Worm (Caenorhabditis elegans): ENCODE measurements around the gene cpz-2.
A peak's percentile ranks its signal among the peaks of the same experiment; 100 is the strongest.

The cpz-2 gene

ce11 chrV:13406032-13406431, 25.0 kb downstream of the cpz-2 start, which contains the start of gene cutl-1:
Gene cutl-1, minus strand, starts transcription at chrV:13406114.
- TF ChIP-seq lsy-2 (tag; optimal IDR thresholded peaks at IDR 0.05) = peak in 1 of 2 experiments; percentile 32
- TF ChIP-seq ztf-11 (tag; optimal IDR thresholded peaks at IDR 0.05) = no peak

DNA sequence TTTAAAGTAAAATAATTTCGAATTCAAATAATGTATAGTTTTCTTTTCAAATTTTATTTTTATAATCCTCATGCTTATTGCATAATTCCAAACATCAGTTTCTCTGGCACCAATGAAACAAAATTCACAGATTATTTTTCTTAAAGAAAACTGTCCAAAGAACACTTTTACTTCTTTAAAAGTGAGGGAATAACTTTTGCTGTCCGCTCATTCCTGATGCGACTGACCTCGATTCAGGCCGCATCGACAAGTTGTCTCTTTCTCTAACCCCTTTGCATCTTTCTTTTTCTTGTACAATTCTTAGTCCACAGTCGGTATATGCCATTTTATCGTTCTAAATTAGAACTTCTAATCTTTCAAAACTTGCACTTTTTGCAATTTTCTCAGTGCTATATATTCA, 25.5 kb downstream of the cpz-2 start, which contains the start of gene F53F1.2:
F53F1.2 (plus strand) TSS at position 306 of the 400 bp plus-strand sequence.
- TF ChIP-seq blmp-1 (tag; optimal IDR thresholded peaks at IDR 0.05; ENCODE audit: insufficient read depth) (peak; percentile 80), mbf-1 (tag; optimal IDR thresholded peaks at IDR 0.05) (no peak)

ce11 chrV:13407913-13408312, 26.9 kb downstream of the cpz-2 start, which contains the start of gene F53F1.3:
Gene F53F1.3, plus strand, starts transcription at chrV:13408242.
- TF ChIP-seq alr-1 (tag; optimal IDR thresholded peaks at IDR 0.05) = no peak
- TF ChIP-seq ceh-82 (tag; optimal IDR thresholded peaks at IDR 0.05) = no peak
- peak; percentile 67 for TF ChIP-seq fos-1 (tag; optimal IDR thresholded peaks at IDR 0.05)
- TF ChIP-seq ceh-16 (tag; optimal IDR thresholded peaks at IDR 0.05) = no peak
- no peak for TF ChIP-seq nhr-10 (tag; optimal IDR thresholded peaks at IDR 0.05)
- no peak for TF ChIP-seq nhr-77 (tag; optimal IDR thresholded peaks at IDR 0.05)
- no peak for TF ChIP-seq ztf-4 (tag; optimal IDR thresholded peaks at IDR 0.05)
- no peak for TF ChIP-seq ZK546.5 (tag; optimal IDR thresholded peaks at IDR 0.05)

- TF ChIP-seq nhr-129 (tag; optimal IDR thresholded peaks at IDR 0.05) = no peak
- TF ChIP-seq mab-5 (tag; optimal IDR thresholded peaks at IDR 0.05) = no peak
- TF ChIP-seq F13H6.1 (tag; optimal IDR thresholded peaks at IDR 0.05) = no peak
- no peak for TF ChIP-seq sma-9 (GFP tag; optimal IDR thresholded peaks at IDR 0.05)
- TF ChIP-seq sma-9 (tag; optimal IDR thresholded peaks at IDR 0.05) = no peak
- no peak for TF ChIP-seq skn-1 (tag; optimal IDR thresholded peaks at IDR 0.05)
- no peak for TF ChIP-seq snpc-4 (tag; optimal IDR thresholded peaks at IDR 0.05)
- TF ChIP-seq fos-1 (tag; optimal IDR thresholded peaks at IDR 0.05) = no peak
- TF ChIP-seq ztf-1 (GFP tag; conservative IDR thresholded peaks at IDR 0.05) = no peak
- no peak for TF ChIP-seq lin-11 (tag; optimal IDR thresholded peaks at IDR 0.05)
- no peak for TF ChIP-seq lsy-2 (tag; optimal IDR thresholded peaks at IDR 0.05)
- no peak for TF ChIP-seq unc-39 (tag; optimal IDR thresholded peaks at IDR 0.05)
- no peak for TF ChIP-seq ztf-11 (tag; optimal IDR thresholded peaks at IDR 0.05)
Observed at ce11 chrV:13408440-13408839, 27.5 kb downstream of the cpz-2 start.

- TF ChIP-seq ztf-11 (tag; optimal IDR thresholded peaks at IDR 0.05) (no peak), sma-9 (GFP tag; optimal IDR thresholded peaks at IDR 0.05) (peak; percentile 34), sma-9 (tag; optimal IDR thresholded peaks at IDR 0.05) (no peak), sma-3 (GFP tag; optimal IDR thresholded peaks at IDR 0.05) (peak; percentile 36), F13H6.1 (tag; optimal IDR thresholded peaks at IDR 0.05) (no peak), gmeb-1 (tag; optimal IDR thresholded peaks at IDR 0.05) (peak; percentile 82), nhr-25 (tag; optimal IDR thresholded peaks at IDR 0.05) (peak; percentile 36), lsy-2 (tag; optimal IDR thresholded peaks at IDR 0.05) (peak in 1 of 2 experiments; percentile 50), fos-1 (tag; optimal IDR thresholded peaks at IDR 0.05) (no peak), ZK546.5 (tag; optimal IDR thresholded peaks at IDR 0.05) (no peak), zag-1 (tag; optimal IDR thresholded peaks at IDR 0.05) (no peak), mdl-1 (tag; optimal IDR thresholded peaks at IDR 0.05) (no peak), nhr-10 (tag; optimal IDR thresholded peaks at IDR 0.05) (no peak), C34F6.9 (tag; optimal IDR thresholded peaks at IDR 0.05) (peak; percentile 9)
Observed at ce11 chrV:13409089-13409488, 28.1 kb downstream of the cpz-2 start.

DNA sequence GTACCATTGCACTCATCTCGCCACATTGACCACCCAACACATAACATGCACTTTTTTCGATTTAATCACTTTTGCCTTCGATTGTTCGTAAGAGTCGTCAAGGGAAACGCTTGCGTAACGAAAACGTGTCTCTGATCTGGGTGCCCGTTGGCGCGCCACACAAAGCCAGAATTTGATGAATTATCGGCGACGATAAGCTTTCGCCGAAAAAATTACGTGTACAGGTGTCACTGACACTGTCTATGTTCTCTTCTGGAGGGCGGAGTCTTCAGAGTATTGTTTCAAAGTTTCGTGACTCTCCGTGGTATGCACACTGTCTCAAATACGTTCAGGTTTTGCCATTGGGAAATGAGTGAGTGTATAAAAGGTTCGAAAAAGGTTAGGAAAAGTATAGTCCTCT, 29.7 kb downstream of the cpz-2 start, which contains the start of gene F53F1.4:
F53F1.4 (plus strand) TSS at position 390 of the 400 bp plus-strand sequence.
- no peak for TF ChIP-seq lin-13 (GFP tag; optimal IDR thresholded peaks at IDR 0.05)
- no peak for TF ChIP-seq unc-62 (GFP tag; optimal IDR thresholded peaks at IDR 0.05)
- TF ChIP-seq nhr-25 (tag; optimal IDR thresholded peaks at IDR 0.05) = peak; percentile 60
- no peak for TF ChIP-seq crh-2 (tag; optimal IDR thresholded peaks at IDR 0.05)
- TF ChIP-seq blmp-1 (tag; optimal IDR thresholded peaks at IDR 0.05; ENCODE audit: insufficient read depth) = peak; percentile 30

All from whole organism, L2 larva.